Worm (Caenorhabditis elegans) whole organism, midembryonic: ENCODE data around the gene F55E10.4.

Experiments
- cog-1 ChIP-seq: sonication (generic microtip); optimal IDR thresholded peaks from 2 replicates; lab custom pipeline; 2016; ENCODE audit warnings: missing genetic modification characterization, missing compliant biosample characterization
- med-1 ChIP-seq: sonication (generic microtip); optimal IDR thresholded peaks from 2 replicates; lab custom pipeline; 2017; ENCODE audit warnings: missing genetic modification characterization, mild to moderate bottlenecking, missing compliant biosample characterization, antibody characterized with exemption, missing genetic modification reagents; ENCODE audit not compliant: insufficient read depth

DNA sequence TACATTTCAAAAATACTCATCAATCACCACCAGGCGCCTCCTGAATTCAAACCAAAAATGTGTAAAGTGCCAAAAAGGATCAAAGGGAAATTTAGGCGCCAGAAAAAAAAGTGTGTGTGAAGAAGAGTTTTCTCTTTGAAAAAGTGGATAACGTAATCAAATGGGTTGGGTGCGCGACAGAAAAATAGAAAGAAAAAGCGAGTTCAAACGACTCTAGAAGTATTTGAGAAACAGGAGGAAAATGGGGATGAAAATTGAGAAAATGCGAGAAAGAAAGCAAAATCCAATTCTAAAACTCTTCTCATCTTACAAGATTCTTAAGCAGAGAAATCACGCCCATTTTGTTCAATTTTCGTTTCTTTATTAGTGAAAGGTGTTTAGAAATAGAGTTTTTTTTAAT lies 19.2 kb downstream of the F55E10.4 start:
- no peak for TF ChIP-seq med-1 (GFP tag; lab: Kevin White, UChicago)
- TF ChIP-seq cog-1 (tag; lab: Kevin White, UChicago): no peak
